Worm (Caenorhabditis elegans): Measurements from ENCODE around the gene F41C6.6.
"Not testable (repeated sequence)": the region's sequence is repeated elsewhere in the genome, so short reads cannot be mapped to it uniquely, and the experiment has no call there.

ce11 chrX:6881795-6882194, at the start of gene F41C6.6:
- TF ChIP-seq elt-2 (tag; optimal IDR thresholded peaks at IDR 0.05); unc-86 (tag; optimal IDR thresholded peaks at IDR 0.05); pha-4 (tag; optimal IDR thresholded peaks at IDR 0.05); ets-4 (tag; optimal IDR thresholded peaks at IDR 0.05); ceh-6 (GFP tag; optimal IDR thresholded peaks at IDR 0.05); nhr-11 (tag; optimal IDR thresholded peaks at IDR 0.05); C38D4.7 (GFP tag; optimal IDR thresholded peaks at IDR 0.05); ceh-2 (tag; optimal IDR thresholded peaks at IDR 0.05); unc-42 (tag; optimal IDR thresholded peaks at IDR 0.05); pqm-1 (tag; optimal IDR thresholded peaks at IDR 0.05); tbx-2 (tag; optimal IDR thresholded peaks at IDR 0.05); ceh-9 (tag; optimal IDR thresholded peaks at IDR 0.05): not testable (repeated sequence)
